Worm (Caenorhabditis elegans): ENCODE results near the gene srbc-82.

ce11 chrV:16317244-16317643 lies 16.9 kb downstream of the srbc-82 start, which contains the start of gene srh-180:
- TF ChIP-seq ref-1 (GFP tag; conservative IDR thresholded peaks at IDR 0.05), result no peak
- no peak for TF ChIP-seq flt-1 (GFP tag; IDR thresholded peaks at IDR 0.05)
- TF ChIP-seq cog-1 (tag; optimal IDR thresholded peaks at IDR 0.05), result no peak
- no peak for TF ChIP-seq klf-2 (GFP tag; conservative IDR thresholded peaks at IDR 0.05)
- TF ChIP-seq ztf-29 (GFP tag; IDR thresholded peaks at IDR 0.05), result no peak
- no peak for TF ChIP-seq med-1 (GFP tag; optimal IDR thresholded peaks at IDR 0.05; ENCODE audit: insufficient read depth)
- no peak for TF ChIP-seq ztf-23 (GFP tag; IDR thresholded peaks at IDR 0.05)
- TF ChIP-seq T22C8.4 (GFP tag; IDR thresholded peaks at IDR 0.05), result no peak
- TF ChIP-seq tab-1 (GFP tag; IDR thresholded peaks at IDR 0.05), result no peak
